Worm (Caenorhabditis elegans): ENCODE results near the gene ZK1290.10.

- no peak for TF ChIP-seq zag-1 (tag; optimal IDR thresholded peaks at IDR 0.05)
- no peak for TF ChIP-seq unc-62 (GFP tag; optimal IDR thresholded peaks at IDR 0.05)
Observed at ce11 chrII:7574143-7574542, 20.4 kb upstream of the ZK1290.10 start, which contains the start of gene F35D2.2.
